Worm (Caenorhabditis elegans): ENCODE data around the gene far-3.

far-3 gene

ce11 chrV:12954261-12954660, 43.1 kb downstream of the far-3 start:
- no peak for TF ChIP-seq efl-1 (optimal IDR thresholded peaks at IDR 0.05)
- TF ChIP-seq efl-1 (GFP tag; optimal IDR thresholded peaks at IDR 0.05 in 1 of 2), result peak in 1 of 2 experiments; percentile 69
- TF ChIP-seq nhr-11 (tag; optimal IDR thresholded peaks at IDR 0.05), result no peak

ce11 chrV:12953702-12954101, 43.6 kb downstream of the far-3 start, which contains the start of gene eif-3.K:
Gene eif-3.K, plus strand, starts transcription at chrV:12954002.
- TF ChIP-seq efl-1 (optimal IDR thresholded peaks at IDR 0.05) (no peak), efl-1 (GFP tag; optimal IDR thresholded peaks at IDR 0.05 in 1 of 2) (no peak), sup-37 (GFP tag; optimal IDR thresholded peaks at IDR 0.05) (no peak), alr-1 (tag; optimal IDR thresholded peaks at IDR 0.05; ENCODE audit: borderline replicate concordance) (no peak), ceh-63 (GFP tag; optimal IDR thresholded peaks at IDR 0.05) (no peak), fkh-4 (tag; optimal IDR thresholded peaks at IDR 0.05; ENCODE audit: borderline replicate concordance) (no peak), efl-3 (GFP tag; optimal IDR thresholded peaks at IDR 0.05) (no peak), unc-62 (GFP tag; optimal IDR thresholded peaks at IDR 0.05) (no peak), ces-1 (GFP tag; optimal IDR thresholded peaks at IDR 0.05) (no peak), ama-1 (optimal IDR thresholded peaks at IDR 0.05) (no peak), mdl-1 (tag; optimal IDR thresholded peaks at IDR 0.05) (no peak), nhr-85 (tag) (no peak), nhr-11 (tag; optimal IDR thresholded peaks at IDR 0.05) (no peak)

ce11 chrV:12952287-12952686, 45.0 kb downstream of the far-3 start, which contains the start of gene pqn-68:
Gene pqn-68, plus strand, starts transcription at chrV:12952636.
- no peak for TF ChIP-seq pax-3 (tag; optimal IDR thresholded peaks at IDR 0.05)
- TF ChIP-seq efl-1 (optimal IDR thresholded peaks at IDR 0.05), result peak; percentile 30 to 41
- TF ChIP-seq efl-1 (GFP tag; optimal IDR thresholded peaks at IDR 0.05 in 1 of 2), result peak in 1 of 2 experiments; percentile 18
- TF ChIP-seq lin-35 (GFP tag; optimal IDR thresholded peaks at IDR 0.05), result peak; percentile 33 to 48
- TF ChIP-seq fos-1 (tag; optimal IDR thresholded peaks at IDR 0.05), result no peak
- TF ChIP-seq xbp-1 (tag; optimal IDR thresholded peaks at IDR 0.05), result peak; percentile 33
- TF ChIP-seq nhr-71 (tag; optimal IDR thresholded peaks at IDR 0.05), result peak; percentile 30
- TF ChIP-seq fkh-10 (GFP tag; optimal IDR thresholded peaks at IDR 0.05), result no peak
- TF ChIP-seq ceh-82 (tag; optimal IDR thresholded peaks at IDR 0.05), result peak in 1 of 3 experiments; percentile 12
- peak; percentile 32 for TF ChIP-seq lin-14 (GFP tag; optimal IDR thresholded peaks at IDR 0.05)
- no peak for TF ChIP-seq unc-86 (tag; optimal IDR thresholded peaks at IDR 0.05)
- TF ChIP-seq blmp-1 (tag; optimal IDR thresholded peaks at IDR 0.05), result peak; percentile 28
- peak; percentile 49 for TF ChIP-seq rnt-1 (tag; optimal IDR thresholded peaks at IDR 0.05)
- TF ChIP-seq C16A3.4 (tag; optimal IDR thresholded peaks at IDR 0.05), result peak; percentile 2
- peak; percentile 26 to 56 for TF ChIP-seq lsy-2 (tag; optimal IDR thresholded peaks at IDR 0.05)
- TF ChIP-seq snu-23 (GFP tag; optimal IDR thresholded peaks at IDR 0.05), result peak; percentile 43
- TF ChIP-seq elt-2 (tag; optimal IDR thresholded peaks at IDR 0.05), result no peak
- TF ChIP-seq dpl-1 (GFP tag; optimal IDR thresholded peaks at IDR 0.05), result peak in 2 of 3 experiments; percentile 24 to 66
- no peak for TF ChIP-seq egl-27 (tag; optimal IDR thresholded peaks at IDR 0.05)
- TF ChIP-seq snpc-4 (tag; optimal IDR thresholded peaks at IDR 0.05), result no peak
- no peak for TF ChIP-seq unc-130 (tag; optimal IDR thresholded peaks at IDR 0.05)
- TF ChIP-seq nhr-47 (tag; optimal IDR thresholded peaks at IDR 0.05), result peak; percentile 15
- TF ChIP-seq swsn-7 (tag; optimal IDR thresholded peaks at IDR 0.05), result peak; percentile 1

ce11 chrV:12950812-12951528, 46.4 kb downstream of the far-3 start, which contains the start of the genes T16G1.9 and T16G1.18:
Gene T16G1.9, minus strand, starts transcription at chrV:12950862.
Gene T16G1.18, plus strand, starts transcription at chrV:12951304.
- TF ChIP-seq xbp-1 (tag; optimal IDR thresholded peaks at IDR 0.05), result peak; percentile 36
- peak; percentile 49 for TF ChIP-seq nhr-71 (tag; optimal IDR thresholded peaks at IDR 0.05)
- TF ChIP-seq grh-1 (GFP tag; IDR thresholded peaks at IDR 0.05), result no peak
- no peak for TF ChIP-seq nhr-85 (tag)
- peak; percentile 12 for TF ChIP-seq lin-15B (tag; optimal IDR thresholded peaks at IDR 0.05)
- no peak for TF ChIP-seq mab-9 (GFP tag; IDR thresholded peaks at IDR 0.05)
- TF ChIP-seq lin-14 (GFP tag; optimal IDR thresholded peaks at IDR 0.05), result peak; percentile 77
- peak; percentile 27; the same call in 1 of the 2 replicates for TF ChIP-seq nhr-19 (GFP tag; conservative IDR thresholded peaks at IDR 0.05)
- peak; percentile 27 for TF ChIP-seq rnt-1 (tag; optimal IDR thresholded peaks at IDR 0.05)
- no peak for TF ChIP-seq pag-3 (tag; optimal IDR thresholded peaks at IDR 0.05; ENCODE audit: borderline replicate concordance, insufficient read depth)
- TF ChIP-seq lsy-2 (tag; optimal IDR thresholded peaks at IDR 0.05), result peak; percentile 41 to 67
- TF ChIP-seq hlh-4 (tag; optimal IDR thresholded peaks at IDR 0.05), result no peak
- TF ChIP-seq ama-1 (optimal IDR thresholded peaks at IDR 0.05), result no peak
- TF ChIP-seq jun-1 (tag; optimal IDR thresholded peaks at IDR 0.05), result no peak
- no peak for TF ChIP-seq mdl-1 (tag; optimal IDR thresholded peaks at IDR 0.05)
- peak; percentile 58 to 65 for TF ChIP-seq efl-1 (optimal IDR thresholded peaks at IDR 0.05)
- TF ChIP-seq efl-1 (GFP tag; optimal IDR thresholded peaks at IDR 0.05 in 1 of 2), result peak in 1 of 2 experiments; percentile 28
- TF ChIP-seq elt-3 (tag; optimal IDR thresholded peaks at IDR 0.05), result peak in 1 of 6 experiments; percentile 6
- TF ChIP-seq ces-1 (GFP tag; optimal IDR thresholded peaks at IDR 0.05), result no peak
- peak; percentile 24 for TF ChIP-seq nhr-47 (tag; optimal IDR thresholded peaks at IDR 0.05)
- peak; percentile 22 for TF ChIP-seq lin-13 (GFP tag; optimal IDR thresholded peaks at IDR 0.05)
- TF ChIP-seq nhr-77 (tag; optimal IDR thresholded peaks at IDR 0.05), result peak; percentile 30
